Worm (Caenorhabditis elegans) whole organism, L2 larva: Measurements from ENCODE around the gene T16G12.10.

ENCODE experiments used
- C34F6.9 ChIP-seq: fragments of 150-350 bp; optimal IDR thresholded peaks from 2 replicates; lab custom pipeline; 2014; ENCODE audit warnings: missing biosample characterization, missing genetic modification characterization
- F13H6.1 ChIP-seq: sonication (generic microtip); optimal IDR thresholded peaks from 2 replicates; lab custom pipeline; 2016; ENCODE audit warnings: missing genetic modification characterization, missing compliant biosample characterization
- R02D3.7 ChIP-seq: fragments of 150-350 bp; optimal IDR thresholded peaks from 2 replicates; lab custom pipeline; 2014; ENCODE audit warnings: missing biosample characterization, missing genetic modification characterization
- Y55F3AM.14 ChIP-seq: fragments of 200-800 bp; sonication (Bioruptor generic); optimal IDR thresholded peaks from 2 replicates; lab custom pipeline; 2018; ENCODE audit warnings: mild to moderate bottlenecking, missing genetic modification characterization, missing compliant biosample characterization
- ZK546.5 ChIP-seq: sonication (generic microtip); optimal IDR thresholded peaks from 2 replicates; lab custom pipeline; 2017; ENCODE audit warnings: missing biosample characterization, missing genetic modification characterization
- alr-1 ChIP-seq: fragments of 150-350 bp; optimal IDR thresholded peaks from 2 replicates; lab custom pipeline; 2014; ENCODE audit warnings: missing biosample characterization, missing genetic modification characterization
- aly-2 ChIP-seq: fragments of 150-350 bp; optimal IDR thresholded peaks from 2 replicates; lab custom pipeline; 2014; ENCODE audit warnings: missing biosample characterization, missing genetic modification characterization
- ama-1 ChIP-seq: fragments of 150-350 bp; optimal IDR thresholded peaks from 2 replicates; lab custom pipeline; 2018; ENCODE audit warnings: inconsistent platforms
- blmp-1 ChIP-seq: sonication (generic microtip); optimal IDR thresholded peaks from 2 replicates; lab custom pipeline; 2017; ENCODE audit warnings: missing genetic modification characterization, mild to moderate bottlenecking, missing compliant biosample characterization, antibody characterized with exemption, moderate library complexity; ENCODE audit not compliant: insufficient read depth
- ceh-16 ChIP-seq: fragments of 150-350 bp; optimal IDR thresholded peaks from 2 replicates; lab custom pipeline; 2014; ENCODE audit warnings: missing biosample characterization, missing genetic modification characterization
- ceh-82 ChIP-seq: fragments of 150-350 bp; optimal IDR thresholded peaks from 2 replicates; lab custom pipeline; 2014; ENCODE audit warnings: missing biosample characterization, missing genetic modification characterization
- crh-2 ChIP-seq: sonication (generic microtip); optimal IDR thresholded peaks from 2 replicates; lab custom pipeline; 2017; ENCODE audit warnings: missing biosample characterization, missing genetic modification characterization
- dmd-4 ChIP-seq: sonication (generic microtip); optimal IDR thresholded peaks from 2 replicates; lab custom pipeline; 2017; ENCODE audit warnings: missing biosample characterization, missing genetic modification characterization
- egl-27 ChIP-seq: sonication (generic microtip); optimal IDR thresholded peaks from 3 replicates; lab custom pipeline; 2017; ENCODE audit warnings: missing biosample characterization, missing genetic modification reagents, missing genetic modification characterization
- elt-3 ChIP-seq: sonication (generic microtip); optimal IDR thresholded peaks from 2 replicates; lab custom pipeline; 2017; ENCODE audit warnings: missing biosample characterization, missing genetic modification characterization
- fos-1 ChIP-seq: fragments of 150-350 bp; optimal IDR thresholded peaks from 2 replicates; lab custom pipeline; 2014; ENCODE audit warnings: missing biosample characterization, missing genetic modification characterization
- gmeb-1 ChIP-seq: fragments of 150-350 bp; optimal IDR thresholded peaks from 2 replicates; lab custom pipeline; 2014; ENCODE audit warnings: missing biosample characterization, missing genetic modification characterization
- lin-11 ChIP-seq: fragments of 150-350 bp; sonication (generic microtip); optimal IDR thresholded peaks from 2 replicates; lab custom pipeline; 2014; ENCODE audit warnings: missing biosample characterization, missing genetic modification characterization, inconsistent platforms, mixed read lengths
- lin-13 ChIP-seq: fragments of 150-350 bp; optimal IDR thresholded peaks from 2 replicates; lab custom pipeline; 2014; ENCODE audit warnings: missing biosample characterization, missing genetic modification reagents, missing genetic modification characterization
- lsy-2 ChIP-seq, 2 experiments: fragments of 150-350 bp in 1 of 2; sonication (generic microtip) in 1 of 2; optimal IDR thresholded peaks; 2 replicates each; lab custom pipeline; 2014 to 2017; ENCODE audit warnings: missing biosample characterization in 2 of 2, missing genetic modification characterization in 2 of 2
- mab-5 ChIP-seq: fragments of 150-350 bp; optimal IDR thresholded peaks from 2 replicates; lab custom pipeline; 2014; ENCODE audit warnings: missing biosample characterization, missing genetic modification characterization
- mbf-1 ChIP-seq: sonication (generic microtip); optimal IDR thresholded peaks from 2 replicates; lab custom pipeline; 2017; ENCODE audit warnings: missing biosample characterization, missing genetic modification characterization
- mdl-1 ChIP-seq, 2 experiments: fragments of 150-350 bp in 1 of 2; sonication (generic microtip) in 1 of 2; optimal IDR thresholded peaks; 2 replicates each; lab custom pipeline; 2017; ENCODE audit warnings: missing biosample characterization in 2 of 2, missing genetic modification characterization in 2 of 2
- nhr-10 ChIP-seq: sonication (generic microtip); optimal IDR thresholded peaks from 2 replicates; lab custom pipeline; 2017; ENCODE audit warnings: missing biosample characterization, missing genetic modification characterization
- nhr-11 ChIP-seq: fragments of 150-350 bp; optimal IDR thresholded peaks from 2 replicates; lab custom pipeline; 2014; ENCODE audit warnings: missing biosample characterization, missing genetic modification characterization
- nhr-129 ChIP-seq: fragments of 150-350 bp; optimal IDR thresholded peaks from 2 replicates; lab custom pipeline; 2014; ENCODE audit warnings: missing biosample characterization, missing genetic modification characterization
- nhr-21 ChIP-seq: fragments of 150-350 bp; optimal IDR thresholded peaks from 2 replicates; lab custom pipeline; 2014; ENCODE audit warnings: missing biosample characterization, missing genetic modification characterization
- nhr-23 ChIP-seq: fragments of 150-350 bp; optimal IDR thresholded peaks from 2 replicates; lab custom pipeline; 2014; ENCODE audit warnings: missing biosample characterization, missing genetic modification reagents, missing genetic modification characterization
- nhr-237 ChIP-seq: fragments of 150-350 bp; optimal IDR thresholded peaks from 2 replicates; lab custom pipeline; 2014; ENCODE audit warnings: missing biosample characterization, missing genetic modification characterization
- nhr-6 ChIP-seq: fragments of 150-350 bp; optimal IDR thresholded peaks from 2 replicates; lab custom pipeline; 2014; ENCODE audit warnings: missing biosample characterization, missing genetic modification characterization
- nhr-77 ChIP-seq: fragments of 150-350 bp; optimal IDR thresholded peaks from 2 replicates; lab custom pipeline; 2014; ENCODE audit warnings: missing biosample characterization, missing genetic modification characterization
- peb-1 ChIP-seq: fragments of 150-350 bp; optimal IDR thresholded peaks from 2 replicates; lab custom pipeline; 2014; ENCODE audit warnings: missing biosample characterization, missing genetic modification characterization
- sem-4 ChIP-seq: fragments of 150-350 bp; optimal IDR thresholded peaks from 2 replicates; lab custom pipeline; 2014; ENCODE audit warnings: missing biosample characterization, missing genetic modification reagents, missing genetic modification characterization
- skn-1 ChIP-seq: sonication (generic microtip); optimal IDR thresholded peaks from 2 replicates; lab custom pipeline; 2017; ENCODE audit warnings: missing biosample characterization, missing genetic modification characterization
- sma-3 ChIP-seq: sonication (generic microtip); optimal IDR thresholded peaks from 2 replicates; lab custom pipeline; 2016; ENCODE audit warnings: missing genetic modification reagents, missing genetic modification characterization, missing compliant biosample characterization
- sma-9 ChIP-seq, 2 experiments: fragments of 150-350 bp in 1 of 2; sonication (generic microtip) in 1 of 2; optimal IDR thresholded peaks; 2 replicates each; lab custom pipeline; 2014 to 2016; ENCODE audit warnings: missing genetic modification characterization in 2 of 2, mild to moderate bottlenecking in 1 of 2, missing biosample characterization in 1 of 2, missing compliant biosample characterization in 1 of 2, missing genetic modification reagents in 1 of 2, moderate library complexity in 1 of 2
- snpc-4 ChIP-seq: fragments of 150-350 bp; optimal IDR thresholded peaks from 2 replicates; lab custom pipeline; 2014; ENCODE audit warnings: missing biosample characterization, missing genetic modification characterization
- unc-39 ChIP-seq: fragments of 150-350 bp; optimal IDR thresholded peaks from 2 replicates; lab custom pipeline; 2014; ENCODE audit warnings: missing biosample characterization, missing genetic modification characterization
- unc-55 ChIP-seq: fragments of 150-350 bp; sonication (generic microtip); optimal IDR thresholded peaks from 3 replicates; lab custom pipeline; 2014; ENCODE audit warnings: missing biosample characterization, missing genetic modification reagents, missing genetic modification characterization
- unc-62 ChIP-seq: fragments of 150-350 bp; optimal IDR thresholded peaks from 2 replicates; lab custom pipeline; 2014; ENCODE audit warnings: missing biosample characterization, missing genetic modification reagents, missing genetic modification characterization
- zag-1 ChIP-seq: fragments of 150-350 bp; optimal IDR thresholded peaks from 2 replicates; lab custom pipeline; 2014; ENCODE audit warnings: missing biosample characterization, missing genetic modification characterization
- ztf-11 ChIP-seq: sonication (generic microtip); optimal IDR thresholded peaks from 2 replicates; lab custom pipeline; 2017; ENCODE audit warnings: missing biosample characterization, missing genetic modification characterization
- ztf-4 ChIP-seq: fragments of 150-350 bp; optimal IDR thresholded peaks from 2 replicates; lab custom pipeline; 2014; ENCODE audit warnings: missing biosample characterization, missing genetic modification characterization

T16G12.10 gene

DNA sequence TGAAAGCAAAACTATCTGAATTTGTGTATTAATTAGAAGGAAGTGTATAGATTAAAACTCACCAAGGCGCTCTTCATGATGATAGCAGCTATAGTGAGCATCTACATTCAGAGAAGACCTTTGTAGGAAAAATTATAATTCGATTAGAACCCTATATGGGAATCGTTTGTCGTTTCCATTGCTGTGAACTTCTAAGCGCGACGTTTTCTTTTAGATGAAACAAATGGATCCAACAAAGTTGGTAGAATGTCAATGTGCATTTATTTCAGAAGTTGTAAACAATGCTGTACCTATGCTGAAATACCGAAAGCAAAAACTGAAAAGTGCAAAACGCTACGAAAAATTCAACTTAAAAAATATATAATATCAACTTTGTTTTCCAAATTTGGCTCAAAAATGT lies at the start of gene T16G12.10:
Gene T16G12.10 (minus strand): TSS at position 101 of the 400 bp plus-strand sequence.
- no peak for TF ChIP-seq nhr-11 (tag; lab: Kevin White, UChicago)
- no peak for TF ChIP-seq nhr-6 (tag; lab: Kevin White, UChicago)
- TF ChIP-seq aly-2 (tag; lab: Kevin White, UChicago), result no peak
- TF ChIP-seq dmd-4, result no peak
- no peak for TF ChIP-seq elt-3 (tag; lab: Kevin White, UChicago)
- TF ChIP-seq nhr-129 (tag; lab: Kevin White, UChicago), result no peak
- no peak for TF ChIP-seq unc-62 (GFP tag; lab: Kevin White, UChicago)
- no peak for TF ChIP-seq nhr-21 (tag; lab: Kevin White, UChicago)
- no peak for TF ChIP-seq alr-1 (tag; lab: Kevin White, UChicago)
- no peak for TF ChIP-seq C34F6.9
- TF ChIP-seq F13H6.1 (tag; lab: Kevin White, UChicago), result no peak
- no peak for TF ChIP-seq ceh-16 (tag; lab: Kevin White, UChicago)
- TF ChIP-seq sem-4 (tag; lab: Kevin White, UChicago), result no peak
- no peak for TF ChIP-seq blmp-1 (tag; lab: Kevin White, UChicago)
- no peak for TF ChIP-seq ZK546.5
- no peak for TF ChIP-seq nhr-23 (tag; lab: Kevin White, UChicago)
- no peak for TF ChIP-seq ama-1
- TF ChIP-seq lsy-2 (tag; optimal IDR thresholded peaks at IDR 0.05; lab: Kevin White, UChicago), result no peak
- no peak for TF ChIP-seq ceh-82 (tag; lab: Kevin White, UChicago)
- no peak for TF ChIP-seq mbf-1 (tag; lab: Kevin White, UChicago)

DNA sequence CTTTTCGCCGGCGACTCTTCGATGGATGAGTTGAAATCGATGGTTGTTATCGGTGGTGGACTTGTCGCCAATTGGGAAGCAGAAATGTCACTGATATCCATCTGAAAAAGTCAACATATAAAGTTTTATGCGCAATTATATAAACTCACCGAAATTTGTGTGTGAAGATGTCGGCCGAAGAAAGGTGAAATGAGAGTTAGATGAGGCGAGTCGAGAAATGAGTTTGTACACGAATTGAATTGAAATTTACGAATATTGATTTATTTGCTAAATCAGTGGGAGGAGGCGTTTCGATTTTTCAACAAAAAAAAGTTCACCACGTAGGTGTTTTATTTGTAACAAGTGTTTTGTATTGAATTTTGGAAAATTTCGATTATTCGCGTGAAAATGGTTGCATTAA lies 45.4 kb upstream of the T16G12.10 start, which contains the start of gene kel-10:
Gene kel-10 (minus strand): TSS at position 101 of the 400 bp plus-strand sequence.
- TF ChIP-seq egl-27 (no peak), nhr-129 (tag; lab: Kevin White, UChicago) (no peak), ztf-4 (tag; lab: Kevin White, UChicago) (no peak), ceh-16 (tag; lab: Kevin White, UChicago) (no peak), zag-1 (tag; lab: Kevin White, UChicago) (no peak), lin-11 (tag; lab: Kevin White, UChicago) (no peak), ama-1 (no peak), peb-1 (tag; lab: Kevin White, UChicago) (no peak), unc-39 (tag; lab: Kevin White, UChicago) (no peak), nhr-77 (no peak), nhr-10 (tag; lab: Kevin White, UChicago) (no peak)

DNA sequence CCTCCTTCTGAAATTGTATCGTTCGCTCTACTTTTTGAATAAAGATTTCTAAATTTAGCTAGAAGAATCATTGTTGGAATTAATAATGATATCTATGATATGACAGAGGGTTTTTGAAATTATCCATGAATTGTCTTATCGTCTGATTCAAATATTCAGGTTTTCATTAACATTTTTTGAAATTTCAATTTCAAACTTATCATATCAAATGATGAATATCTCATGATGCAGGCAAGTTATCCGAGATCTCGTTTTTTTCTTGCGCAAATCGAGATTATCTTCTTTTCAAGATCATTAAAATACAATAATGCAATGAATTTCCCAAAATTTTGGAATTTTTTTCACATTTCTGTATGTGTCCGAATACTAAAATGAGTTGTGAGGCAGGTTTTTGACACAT lies 42.0 kb upstream of the T16G12.10 start, which contains the start of gene spop-1:
Gene spop-1 (minus strand): TSS at position 101 of the 400 bp plus-strand sequence.
- TF ChIP-seq skn-1 (tag; lab: Kevin White, UChicago), result no peak
- TF ChIP-seq nhr-21 (tag; lab: Kevin White, UChicago), result no peak
- no peak for TF ChIP-seq fos-1 (tag; lab: Kevin White, UChicago)
- TF ChIP-seq R02D3.7 (tag; lab: Kevin White, UChicago), result no peak
- no peak for TF ChIP-seq lin-13 (GFP tag; lab: Kevin White, UChicago)
- TF ChIP-seq lsy-2 (tag; optimal IDR thresholded peaks at IDR 0.05; lab: Kevin White, UChicago), result no peak
- no peak for TF ChIP-seq lin-11 (tag; lab: Kevin White, UChicago)
- no peak for TF ChIP-seq nhr-77
- TF ChIP-seq elt-3 (tag; lab: Kevin White, UChicago), result no peak
- no peak for TF ChIP-seq mdl-1 (tag; optimal IDR thresholded peaks at IDR 0.05; lab: Kevin White, UChicago)
- TF ChIP-seq crh-2 (tag; lab: Kevin White, UChicago), result no peak
- no peak for TF ChIP-seq mab-5 (tag; lab: Kevin White, UChicago)
- TF ChIP-seq ceh-16 (tag; lab: Kevin White, UChicago), result no peak
- TF ChIP-seq, all 48 proteins: peak for 0

DNA sequence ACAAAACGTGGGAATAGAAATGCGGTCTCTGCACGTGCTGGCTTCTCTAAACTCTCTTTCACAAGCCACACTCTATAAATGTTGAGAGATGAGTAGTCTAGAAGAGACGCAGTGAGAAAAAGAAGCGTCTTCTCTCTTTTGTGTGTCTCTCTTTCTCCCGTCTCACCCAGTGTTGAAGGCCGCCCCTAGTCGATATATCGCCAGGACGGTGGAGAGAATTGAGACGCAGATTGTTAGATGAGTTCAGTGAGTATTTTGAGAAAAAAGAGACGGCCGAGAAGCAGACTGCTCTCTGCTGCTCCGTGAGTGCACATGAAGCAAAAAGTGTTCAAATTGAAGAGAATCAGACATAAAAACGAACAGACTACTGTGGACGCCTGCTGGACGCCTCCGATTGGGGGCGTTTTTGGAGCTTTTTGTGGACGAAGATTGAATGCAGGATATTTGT lies 40.6 kb upstream of the T16G12.10 start:
- no peak for TF ChIP-seq ceh-16 (tag; lab: Kevin White, UChicago)
- peak; percentile 77 for TF ChIP-seq sma-3 (GFP tag; lab: Kevin White, UChicago)
- TF ChIP-seq unc-39 (tag; lab: Kevin White, UChicago), result no peak
- peak; percentile 59 for TF ChIP-seq nhr-77
- no peak for TF ChIP-seq alr-1 (tag; lab: Kevin White, UChicago)
- peak; percentile 77 for TF ChIP-seq gmeb-1 (tag; lab: Kevin White, UChicago)
- peak; percentile 86 for TF ChIP-seq zag-1 (tag; lab: Kevin White, UChicago)
- TF ChIP-seq unc-62 (GFP tag; lab: Kevin White, UChicago), result peak; percentile 80
- peak; percentile 22 for TF ChIP-seq Y55F3AM.14 (GFP tag; lab: Kevin White, UChicago)
- peak; percentile 42 for TF ChIP-seq ZK546.5
- peak; percentile 86 for TF ChIP-seq ztf-4 (tag; lab: Kevin White, UChicago)
- TF ChIP-seq F13H6.1 (tag; lab: Kevin White, UChicago), result peak; percentile 97
- TF ChIP-seq sem-4 (tag; lab: Kevin White, UChicago), result peak; percentile 85
- peak; percentile 94 for TF ChIP-seq sma-9 (GFP tag; optimal IDR thresholded peaks at IDR 0.05; lab: Kevin White, UChicago)
- no peak for TF ChIP-seq sma-9 (tag; optimal IDR thresholded peaks at IDR 0.05; lab: Kevin White, UChicago)
- peak; percentile 90 for TF ChIP-seq crh-2 (tag; lab: Kevin White, UChicago)
- TF ChIP-seq egl-27, result peak; percentile 94
- peak; percentile 60 for TF ChIP-seq nhr-237 (tag; lab: Kevin White, UChicago)
- peak; percentile 91 for TF ChIP-seq nhr-129 (tag; lab: Kevin White, UChicago)
- TF ChIP-seq nhr-21 (tag; lab: Kevin White, UChicago), result peak; percentile 85
- no peak for TF ChIP-seq ztf-11
- TF ChIP-seq elt-3 (tag; lab: Kevin White, UChicago), result no peak
- TF ChIP-seq unc-55 (GFP tag; lab: Kevin White, UChicago), result peak; percentile 92
- peak; percentile 83 for TF ChIP-seq lin-13 (GFP tag; lab: Kevin White, UChicago)
- peak; percentile 54 for TF ChIP-seq snpc-4 (tag; lab: Kevin White, UChicago)
- TF ChIP-seq mab-5 (tag; lab: Kevin White, UChicago), result peak; percentile 85
- TF ChIP-seq mbf-1 (tag; lab: Kevin White, UChicago), result no peak
- no peak for TF ChIP-seq aly-2 (tag; lab: Kevin White, UChicago)
- TF ChIP-seq dmd-4, result no peak
- TF ChIP-seq ama-1, result no peak
